Worm (Caenorhabditis elegans) whole organism, mixed stage, embryonic: Measurements from ENCODE around the gene mdh-1.

Source experiments
- lin-32 ChIP-seq: fragments of 200-800 bp; sonication (Bioruptor generic); optimal IDR thresholded peaks from 2 replicates; lab custom pipeline; 2018; ENCODE audit warnings: mild to moderate bottlenecking, missing genetic modification characterization, missing compliant biosample characterization
- nhr-237 ChIP-seq: fragments of 150-350 bp; optimal IDR thresholded peaks from 2 replicates; lab custom pipeline; 2014; ENCODE audit warnings: missing biosample characterization, missing genetic modification characterization
- nhr-28 ChIP-seq: fragments of 150-350 bp; optimal IDR thresholded peaks from 2 replicates; lab custom pipeline; 2014; ENCODE audit warnings: missing biosample characterization, missing genetic modification characterization

- no peak for TF ChIP-seq nhr-237 (tag; lab: Kevin White, UChicago)
- no peak for TF ChIP-seq lin-32 (GFP tag; lab: Kevin White, UChicago)
- no peak for TF ChIP-seq nhr-28 (tag; lab: Kevin White, UChicago)
Observed at ce11 chrV:6551707-6552390, 35.5 kb upstream of the mdh-1 start, which contains the start of gene twk-10.
